Worm (Caenorhabditis elegans) whole organism, early embryonic: ENCODE results near the gene F58F9.9.

Source experiments
- F13C5.2 ChIP-seq: sonication (generic microtip); optimal IDR thresholded peaks from 2 replicates; lab custom pipeline; 2017; ENCODE audit warnings: mild to moderate bottlenecking, missing genetic modification characterization, inconsistent platforms, missing compliant biosample characterization
- ama-1 ChIP-seq: fragments of 150-350 bp; optimal IDR thresholded peaks from 2 replicates; lab custom pipeline; 2014
- hmbx-1 ChIP-seq: sonication (generic microtip); optimal IDR thresholded peaks from 2 replicates; lab custom pipeline; 2016; ENCODE audit warnings: mild to moderate bottlenecking, missing genetic modification characterization, missing compliant biosample characterization

DNA sequence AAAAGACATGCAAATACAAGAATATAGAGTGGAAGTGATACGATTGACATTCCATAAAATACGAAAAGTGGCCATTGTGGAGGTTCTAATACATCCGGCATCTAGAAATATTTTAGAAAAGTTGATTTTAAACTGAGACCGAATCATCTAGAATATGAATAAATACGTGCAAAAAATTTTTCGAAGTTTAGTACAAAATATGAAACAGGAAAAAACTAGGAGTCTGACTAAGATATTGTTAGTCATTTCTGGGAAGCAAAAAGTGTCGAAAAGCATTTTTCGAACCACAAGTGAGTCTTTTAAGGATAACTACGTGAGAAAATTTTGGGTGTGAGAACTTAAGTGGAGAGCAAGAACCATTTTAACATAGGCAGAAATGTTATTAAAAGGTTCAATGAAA is 42.0 kb downstream of the F58F9.9 start, which contains the start of gene srv-32:
- TF ChIP-seq F13C5.2 (tag; lab: Kevin White, UChicago): no peak
- no peak for TF ChIP-seq ama-1 (lab: Kevin White, UChicago)
- TF ChIP-seq hmbx-1 (tag; lab: Kevin White, UChicago): no peak
